Worm (Caenorhabditis elegans): Measurements from ENCODE around the gene dnj-20.

dnj-20 gene

ce11 chrII:9652919-9653318 lies 28.9 kb upstream of the dnj-20 start, which contains the start of gene ZK1307.3:
TSS of gene ZK1307.3 (minus strand) at chrII:9653019.
- TF ChIP-seq tbx-8 (GFP tag; optimal IDR thresholded peaks at IDR 0.05) (no peak), nhr-12 (tag; optimal IDR thresholded peaks at IDR 0.05) (no peak), elt-1 (tag; optimal IDR thresholded peaks at IDR 0.05; ENCODE audit: borderline replicate concordance, insufficient read depth) (no peak), pha-4 (tag; optimal IDR thresholded peaks at IDR 0.05) (no peak), mep-1 (tag; optimal IDR thresholded peaks at IDR 0.05) (no peak), snpc-4 (tag; optimal IDR thresholded peaks at IDR 0.05) (no peak), bed-3 (GFP tag; optimal IDR thresholded peaks at IDR 0.05) (no peak), hlh-1 (tag; optimal IDR thresholded peaks at IDR 0.05) (no peak), unc-62 (GFP tag; optimal IDR thresholded peaks at IDR 0.05) (no peak), ces-1 (GFP tag; optimal IDR thresholded peaks at IDR 0.05) (no peak), sptf-1 (tag; optimal IDR thresholded peaks at IDR 0.05) (no peak), lin-13 (tag; optimal IDR thresholded peaks at IDR 0.05) (no peak), ceh-39 (tag; optimal IDR thresholded peaks at IDR 0.05) (no peak), ceh-43 (GFP tag; optimal IDR thresholded peaks at IDR 0.05) (no peak), cnd-1 (tag; optimal IDR thresholded peaks at IDR 0.05) (no peak)

ce11 chrII:9651700-9652099 lies 27.7 kb upstream of the dnj-20 start, which contains the start of gene ZK1307.4:
TSS of gene ZK1307.4 (minus strand) at chrII:9651800.
- TF ChIP-seq ces-1 (GFP tag; optimal IDR thresholded peaks at IDR 0.05) (no peak), ceh-39 (tag; optimal IDR thresholded peaks at IDR 0.05) (no peak), unc-120 (tag; optimal IDR thresholded peaks at IDR 0.05; ENCODE audit: poor library complexity, severe bottlenecking) (no peak), nhr-237 (tag; optimal IDR thresholded peaks at IDR 0.05) (no peak), nhr-12 (tag; optimal IDR thresholded peaks at IDR 0.05) (no peak), snpc-4 (tag; optimal IDR thresholded peaks at IDR 0.05) (no peak), lin-32 (GFP tag; optimal IDR thresholded peaks at IDR 0.05) (no peak), lin-13 (tag; optimal IDR thresholded peaks at IDR 0.05) (no peak), blmp-1 (tag; optimal IDR thresholded peaks at IDR 0.05) (no peak), sem-2 (GFP tag; optimal IDR thresholded peaks at IDR 0.05) (no peak), nhr-28 (tag; optimal IDR thresholded peaks at IDR 0.05) (no peak), tbx-8 (GFP tag; optimal IDR thresholded peaks at IDR 0.05) (no peak)

- no peak for TF ChIP-seq blmp-1 (tag; optimal IDR thresholded peaks at IDR 0.05)
- TF ChIP-seq nhr-2 (tag; optimal IDR thresholded peaks at IDR 0.05): no peak
- no peak for TF ChIP-seq nhr-28 (tag; optimal IDR thresholded peaks at IDR 0.05)
- TF ChIP-seq unc-39 (tag; optimal IDR thresholded peaks at IDR 0.05): no peak
- TF ChIP-seq ces-1 (GFP tag; optimal IDR thresholded peaks at IDR 0.05): no peak
- no peak for TF ChIP-seq sem-2 (GFP tag; optimal IDR thresholded peaks at IDR 0.05)
- no peak for TF ChIP-seq drap-1 (GFP tag; optimal IDR thresholded peaks at IDR 0.05)
- no peak for TF ChIP-seq unc-120 (tag; optimal IDR thresholded peaks at IDR 0.05; ENCODE audit: poor library complexity, severe bottlenecking)
- TF ChIP-seq ceh-43 (GFP tag; optimal IDR thresholded peaks at IDR 0.05): no peak
- no peak for TF ChIP-seq snpc-4 (tag; optimal IDR thresholded peaks at IDR 0.05)
- no peak for TF ChIP-seq M03D4.4 (tag; optimal IDR thresholded peaks at IDR 0.05)
- TF ChIP-seq nhr-12 (tag; optimal IDR thresholded peaks at IDR 0.05): no peak
- no peak for TF ChIP-seq mab-5 (tag; optimal IDR thresholded peaks at IDR 0.05)
- TF ChIP-seq flh-1 (GFP tag; optimal IDR thresholded peaks at IDR 0.05): no peak
Measured at ce11 chrII:9649191-9649590, 25.2 kb upstream of the dnj-20 start, which contains the start of gene ZK1307.9. TSS of gene ZK1307.9 (plus strand) at chrII:9649491.

ce11 chrII:9646928-9647838 lies 23.2 kb upstream of the dnj-20 start, which contains the start of gene sqv-8:
TSS of gene sqv-8 (plus strand) at chrII:9646978.
- TF ChIP-seq lin-32 (GFP tag; optimal IDR thresholded peaks at IDR 0.05) (no peak), cnd-1 (tag; optimal IDR thresholded peaks at IDR 0.05) (no peak), nhr-237 (tag; optimal IDR thresholded peaks at IDR 0.05) (no peak), nhr-2 (tag; optimal IDR thresholded peaks at IDR 0.05) (peak; percentile 66), sptf-1 (tag; optimal IDR thresholded peaks at IDR 0.05) (no peak)

- TF ChIP-seq drap-1 (GFP tag; optimal IDR thresholded peaks at IDR 0.05): peak; percentile 47
- no peak for TF ChIP-seq lsy-2 (tag; optimal IDR thresholded peaks at IDR 0.05)
- TF ChIP-seq cnd-1 (tag; optimal IDR thresholded peaks at IDR 0.05): peak; percentile 40
- peak; percentile 87 for TF ChIP-seq nhr-2 (tag; optimal IDR thresholded peaks at IDR 0.05)
- no peak for TF ChIP-seq nhr-12 (tag; optimal IDR thresholded peaks at IDR 0.05)
- TF ChIP-seq nhr-76 (tag; optimal IDR thresholded peaks at IDR 0.05): no peak
- TF ChIP-seq lin-32 (GFP tag; optimal IDR thresholded peaks at IDR 0.05): peak; percentile 46
- TF ChIP-seq bed-3 (GFP tag; optimal IDR thresholded peaks at IDR 0.05): no peak
- peak; percentile 41 for TF ChIP-seq pha-4 (tag; optimal IDR thresholded peaks at IDR 0.05)
- TF ChIP-seq ztf-11 (tag; optimal IDR thresholded peaks at IDR 0.05): no peak
- TF ChIP-seq elt-1 (tag; optimal IDR thresholded peaks at IDR 0.05; ENCODE audit: borderline replicate concordance, insufficient read depth): no peak
- peak; percentile 68 for TF ChIP-seq blmp-1 (tag; optimal IDR thresholded peaks at IDR 0.05)
- no peak for TF ChIP-seq unc-39 (tag; optimal IDR thresholded peaks at IDR 0.05)
- TF ChIP-seq mep-1 (tag; optimal IDR thresholded peaks at IDR 0.05): peak; percentile 91
- no peak for TF ChIP-seq ceh-83 (GFP tag; optimal IDR thresholded peaks at IDR 0.05)
- no peak for TF ChIP-seq sem-2 (GFP tag; optimal IDR thresholded peaks at IDR 0.05)
- TF ChIP-seq elt-3 (tag; optimal IDR thresholded peaks at IDR 0.05): no peak
- no peak for TF ChIP-seq mab-5 (tag; optimal IDR thresholded peaks at IDR 0.05)
- peak; percentile 70 for TF ChIP-seq ces-1 (GFP tag; optimal IDR thresholded peaks at IDR 0.05)
- peak; percentile 2 for TF ChIP-seq tbx-8 (GFP tag; optimal IDR thresholded peaks at IDR 0.05)
- TF ChIP-seq mls-2 (tag; optimal IDR thresholded peaks at IDR 0.05): peak; percentile 76
- TF ChIP-seq zip-8 (tag; optimal IDR thresholded peaks at IDR 0.05): no peak
- no peak for TF ChIP-seq nhr-28 (tag; optimal IDR thresholded peaks at IDR 0.05)
- peak; percentile 76 for TF ChIP-seq unc-62 (GFP tag; optimal IDR thresholded peaks at IDR 0.05)
- peak; percentile 61 for TF ChIP-seq lin-13 (tag; optimal IDR thresholded peaks at IDR 0.05)
- TF ChIP-seq nhr-237 (tag; optimal IDR thresholded peaks at IDR 0.05): peak; percentile 14
- TF ChIP-seq flh-1 (GFP tag; optimal IDR thresholded peaks at IDR 0.05): no peak
- TF ChIP-seq M03D4.4 (tag; optimal IDR thresholded peaks at IDR 0.05): no peak
- peak; percentile 22 for TF ChIP-seq unc-120 (tag; optimal IDR thresholded peaks at IDR 0.05; ENCODE audit: poor library complexity, severe bottlenecking)
- TF ChIP-seq ceh-43 (GFP tag; optimal IDR thresholded peaks at IDR 0.05): no peak
Measured at ce11 chrII:9646122-9646555, 22.2 kb upstream of the dnj-20 start.
